Fruit fly (Drosophila melanogaster) whole organism: Measurements from ENCODE around the gene bam.

Source experiments
- CG8478 ChIP-seq: fragments of >200 bp; optimal IDR thresholded peaks from 2 replicates; lab custom pipeline; 2018; ENCODE audit warnings: inconsistent platforms
- EcR ChIP-seq, 2 experiments: fragments of >200 bp; optimal IDR thresholded peaks; 2 replicates each; lab custom pipeline; 2017; ENCODE audit warnings: missing biosample characterization in 2 of 2, missing genetic modification characterization in 2 of 2, missing genetic modification reagents in 2 of 2
- psq ChIP-seq: fragments of >200 bp; optimal IDR thresholded peaks from 2 replicates; lab custom pipeline; 2017

dm6 chr3R:25193726-25194204 lies 51.1 kb downstream of the bam start, which contains the start of gene lobo:
- TF ChIP-seq CG8478 (lab: Kevin White, UChicago), result no peak
- TF ChIP-seq EcR (GFP tag; optimal IDR thresholded peaks at IDR 0.05; lab: Kevin White, UChicago), result no peak
- TF ChIP-seq psq, result no peak
